Fruit fly (Drosophila melanogaster): ENCODE data around the gene CIAPIN1.

The CIAPIN1 gene

DNA sequence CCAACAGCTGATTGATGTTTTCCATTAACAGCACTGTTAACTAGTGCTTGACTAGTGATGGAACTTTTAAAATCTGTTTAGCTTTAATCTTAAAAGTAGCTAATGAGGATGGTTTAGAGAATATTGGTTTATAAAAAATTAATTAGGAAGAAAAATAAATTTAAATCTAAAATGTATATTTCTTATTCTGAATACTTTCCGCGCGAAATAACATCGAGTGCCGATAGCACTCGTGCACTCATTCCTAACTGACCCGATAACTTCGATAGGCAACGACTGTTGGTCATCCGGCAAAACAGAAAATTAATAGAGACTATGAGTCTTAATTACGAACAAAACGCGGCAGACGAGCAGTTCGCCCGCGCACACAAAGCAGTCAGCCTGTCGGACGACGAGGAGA, 29.0 kb downstream of the CIAPIN1 start, which contains the start of the genes THG and Rnmt (continued):
- TF ChIP-seq chif (GFP tag; optimal IDR thresholded peaks at IDR 0.05) (peak; percentile 62 to 69), twi (tag; optimal IDR thresholded peaks at IDR 0.05) (peak; percentile 79), unc-4 (GFP tag; IDR thresholded peaks at IDR 0.05; ENCODE audit: partially characterized antibody) (peak; percentile 93), CG4328 (GFP tag; optimal IDR thresholded peaks at IDR 0.05) (peak; percentile 50), CG3838 (GFP tag; optimal IDR thresholded peaks at IDR 0.05) (peak; percentile 49), CG12219 (GFP tag; optimal IDR thresholded peaks at IDR 0.05) (peak; percentile 37), Dip2 (GFP tag; IDR thresholded peaks at IDR 0.05) (no peak), pum (GFP tag; optimal IDR thresholded peaks at IDR 0.05) (peak; percentile 67), CG2120 (GFP tag; optimal IDR thresholded peaks at IDR 0.05) (peak; percentile 90), Dip3 (GFP tag; optimal IDR thresholded peaks at IDR 0.05) (peak; percentile 60), gcm (GFP tag; optimal IDR thresholded peaks at IDR 0.05) (peak; percentile 76), CG13296 (GFP tag; optimal IDR thresholded peaks at IDR 0.05) (peak; percentile 68), MESR4 (GFP tag; optimal IDR thresholded peaks at IDR 0.05) (peak; percentile 58), CG4424 (GFP tag; optimal IDR thresholded peaks at IDR 0.05) (peak; percentile 82), fu2 (GFP tag; optimal IDR thresholded peaks at IDR 0.05) (peak; percentile 5), C15 (GFP tag; IDR thresholded peaks at IDR 0.05) (peak; percentile 60; the same call in 1 of the 3 replicates), Dll (GFP tag; IDR thresholded peaks at IDR 0.05; ENCODE audit: partially characterized antibody) (peak; percentile 96), CG13424 (tag; optimal IDR thresholded peaks at IDR 0.05) (peak; percentile 92), amos (GFP tag; IDR thresholded peaks at IDR 0.05; ENCODE audit: partially characterized antibody) (peak; percentile 83), gro (GFP tag; optimal IDR thresholded peaks at IDR 0.05) (peak; percentile 67), pita (GFP tag; optimal IDR thresholded peaks at IDR 0.05) (no peak), CG11560 (tag; IDR thresholded peaks at IDR 0.05) (peak; percentile 51; the same call in 1 of the 3 replicates), kah (GFP tag; optimal IDR thresholded peaks at IDR 0.05) (peak; percentile 7), ap (GFP tag; IDR thresholded peaks at IDR 0.05) (peak; percentile 74), tap (tag; optimal IDR thresholded peaks at IDR 0.05) (peak; percentile 65), sim (GFP tag; IDR thresholded peaks at IDR 0.05) (peak; percentile 73), CG10267 (tag; optimal IDR thresholded peaks at IDR 0.05) (peak; percentile 84), cato (GFP tag; optimal IDR thresholded peaks at IDR 0.05; ENCODE audit: borderline replicate concordance) (peak; percentile 9), CG15601 (tag; optimal IDR thresholded peaks at IDR 0.05) (peak; percentile 82), CG16815 (GFP tag; optimal IDR thresholded peaks at IDR 0.05) (peak; percentile 75), CG12744 (GFP tag; optimal IDR thresholded peaks at IDR 0.05) (peak; percentile 58), hkb (optimal IDR thresholded peaks at IDR 0.05) (no peak), hkb (GFP tag; IDR thresholded peaks at IDR 0.05) (peak; percentile 69), CG9932 (GFP tag; IDR thresholded peaks at IDR 0.05) (peak; percentile 94), Stat92E (GFP tag; optimal IDR thresholded peaks at IDR 0.05) (peak in 1 of 3 experiments; percentile 60), Dad (GFP tag; optimal IDR thresholded peaks at IDR 0.05) (peak; percentile 64), Nf-YB (GFP tag; optimal IDR thresholded peaks at IDR 0.05) (peak; percentile 60), Asciz (GFP tag; optimal IDR thresholded peaks at IDR 0.05) (peak; percentile 14), Dref (GFP tag; IDR thresholded peaks at IDR 0.05) (peak; percentile 82), CTCF (GFP tag; optimal IDR thresholded peaks at IDR 0.05) (no peak), CG10543 (GFP tag; optimal IDR thresholded peaks at IDR 0.05) (peak; percentile 76), HmgD (GFP tag; optimal IDR thresholded peaks at IDR 0.05) (no peak), mirr (GFP tag; optimal IDR thresholded peaks at IDR 0.05) (peak; percentile 6), luna (GFP tag; optimal IDR thresholded peaks at IDR 0.05) (no peak), dimm (GFP tag; IDR thresholded peaks at IDR 0.05) (peak; percentile 42; the same call in 1 of the 2 replicates), caup (GFP tag; optimal IDR thresholded peaks at IDR 0.05; ENCODE audit: severe bottlenecking) (peak; percentile 67), CG18262 (tag; optimal IDR thresholded peaks at IDR 0.05) (peak; percentile 76), Hmx (GFP tag; optimal IDR thresholded peaks at IDR 0.05) (peak; percentile 43), Dbx (GFP tag; IDR thresholded peaks at IDR 0.05) (peak; percentile 93), CG1647 (GFP tag; optimal IDR thresholded peaks at IDR 0.05) (peak; percentile 54), esg (GFP tag; conservative IDR thresholded peaks at IDR 0.05) (peak; percentile 80)
